Fruit fly (Drosophila melanogaster): ENCODE measurements around the gene CG14406.
A peak's percentile ranks its signal among the peaks of the same experiment; 100 is the strongest.

Gene CG14406

DNA sequence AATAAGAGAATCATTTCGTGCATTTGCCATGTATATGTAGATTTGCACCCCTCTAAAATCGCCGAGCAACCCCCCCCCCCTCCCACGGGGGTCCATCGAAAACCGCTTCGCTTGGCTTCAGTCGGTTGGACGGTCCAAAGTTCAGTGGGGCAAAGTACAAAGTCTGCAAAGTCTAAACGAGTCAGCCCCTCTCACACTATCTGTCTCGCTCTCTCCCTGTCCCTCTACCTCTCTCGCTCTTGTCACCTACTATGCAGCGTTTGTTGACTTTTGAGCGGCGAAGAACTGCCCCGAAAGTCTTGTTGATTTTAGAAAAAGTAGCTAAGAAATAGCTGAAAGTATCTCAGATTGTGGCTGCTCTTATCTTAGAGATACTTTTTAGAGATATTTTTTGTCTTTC is 36.8 kb upstream of the CG14406 start (continued):
- TF ChIP-seq CG7368 (GFP tag; optimal IDR thresholded peaks at IDR 0.05) (peak; percentile 82), CG3919 (GFP tag; optimal IDR thresholded peaks at IDR 0.05) (peak; percentile 81), fd85E (GFP tag; optimal IDR thresholded peaks at IDR 0.05) (no peak), CG6163 (GFP tag; IDR thresholded peaks at IDR 0.05) (peak; percentile 90), Lpt (GFP tag; optimal IDR thresholded peaks at IDR 0.05) (peak; percentile 91), CG6854 (GFP tag; optimal IDR thresholded peaks at IDR 0.05) (peak; percentile 97), svp (GFP tag) (no peak), CG8119 (GFP tag; IDR thresholded peaks at IDR 0.05) (peak; percentile 93), ss (GFP tag; optimal IDR thresholded peaks at IDR 0.05) (peak; percentile 99), CG8319 (GFP tag; optimal IDR thresholded peaks at IDR 0.05) (peak; percentile 63), CG8632 (GFP tag; optimal IDR thresholded peaks at IDR 0.05) (peak; percentile 12), CG11294 (GFP tag; IDR thresholded peaks at IDR 0.05) (peak; percentile 72; the same call in 1 of the 2 replicates), net (GFP tag; optimal IDR thresholded peaks at IDR 0.05) (peak; percentile 95), Hr39 (GFP tag; optimal IDR thresholded peaks at IDR 0.05) (no peak), dsx (GFP tag; optimal IDR thresholded peaks at IDR 0.05; ENCODE audit: poor library complexity, severe bottlenecking) (peak; percentile 81), CG11762 (GFP tag; optimal IDR thresholded peaks at IDR 0.05; ENCODE audit: insufficient read depth) (peak; percentile 75), salr (GFP tag; optimal IDR thresholded peaks at IDR 0.05) (peak; percentile 82), eg (GFP tag; IDR thresholded peaks at IDR 0.05) (peak; percentile 98), CG32006 (GFP tag; optimal IDR thresholded peaks at IDR 0.05) (peak; percentile 65), Sox15 (GFP tag; optimal IDR thresholded peaks at IDR 0.05) (no peak), cyc (GFP tag; optimal IDR thresholded peaks at IDR 0.05) (no peak), Ets96B (tag; optimal IDR thresholded peaks at IDR 0.05) (peak; percentile 65), CG4318 (GFP tag; optimal IDR thresholded peaks at IDR 0.05) (peak; percentile 27), achi (GFP tag; optimal IDR thresholded peaks at IDR 0.05) (peak; percentile 59), Hr38 (GFP tag; optimal IDR thresholded peaks at IDR 0.05) (peak; percentile 33), fd59A (GFP tag; optimal IDR thresholded peaks at IDR 0.05) (peak; percentile 38)

DNA sequence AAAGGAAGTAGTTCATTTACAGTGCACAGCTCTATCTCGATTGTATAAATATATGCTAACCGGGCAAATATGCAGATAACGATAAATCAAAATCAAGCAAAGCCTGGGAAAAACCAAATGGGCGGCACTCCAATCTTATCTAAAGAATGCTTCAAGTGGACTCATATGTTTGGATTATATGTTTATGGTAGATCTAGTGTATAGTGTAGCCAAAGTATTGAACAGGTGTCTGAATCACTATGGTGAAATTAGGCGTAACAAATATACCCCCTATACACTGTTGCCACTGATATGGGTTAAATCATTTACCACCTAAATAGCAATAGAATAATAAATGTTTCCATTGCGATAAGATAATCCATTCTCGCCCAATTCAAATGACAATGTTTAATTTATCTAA is 35.9 kb upstream of the CG14406 start:
- no peak for TF ChIP-seq spab (GFP tag; optimal IDR thresholded peaks at IDR 0.05)
- TF ChIP-seq fd85E (GFP tag; optimal IDR thresholded peaks at IDR 0.05), result no peak
- no peak for TF ChIP-seq CG6854 (GFP tag; optimal IDR thresholded peaks at IDR 0.05)
- TF ChIP-seq CG15336 (GFP tag; IDR thresholded peaks at IDR 0.05), result no peak
- TF ChIP-seq Eip93F (GFP tag; optimal IDR thresholded peaks at IDR 0.05), result no peak
- TF ChIP-seq Eip75B (GFP tag; optimal IDR thresholded peaks at IDR 0.05), result no peak
- TF ChIP-seq Sox102F (GFP tag; optimal IDR thresholded peaks at IDR 0.05), result no peak
- TF ChIP-seq CG6276 (GFP tag; optimal IDR thresholded peaks at IDR 0.05), result no peak
- no peak for TF ChIP-seq fd59A (GFP tag; optimal IDR thresholded peaks at IDR 0.05)
- TF ChIP-seq CG3032 (tag; optimal IDR thresholded peaks at IDR 0.05), result no peak
- TF ChIP-seq Blimp-1 (GFP tag; optimal IDR thresholded peaks at IDR 0.05), result no peak
- TF ChIP-seq CG3919 (GFP tag; optimal IDR thresholded peaks at IDR 0.05), result no peak
- no peak for TF ChIP-seq Eip78C (GFP tag)
- no peak for TF ChIP-seq CG6808 (GFP tag; optimal IDR thresholded peaks at IDR 0.05)

- TF ChIP-seq CG6808 (GFP tag; optimal IDR thresholded peaks at IDR 0.05) (peak; percentile 3), Met (GFP tag; optimal IDR thresholded peaks at IDR 0.05) (no peak), CG34406 (GFP tag; optimal IDR thresholded peaks at IDR 0.05) (no peak), CG16779 (tag; optimal IDR thresholded peaks at IDR 0.05) (no peak), svp (GFP tag) (peak; percentile 93), CG6792 (GFP tag; optimal IDR thresholded peaks at IDR 0.05) (no peak), CG10669 (GFP tag; optimal IDR thresholded peaks at IDR 0.05) (no peak), Hr39 (GFP tag; optimal IDR thresholded peaks at IDR 0.05) (no peak), CG9139 (GFP tag; optimal IDR thresholded peaks at IDR 0.05) (peak; percentile 1), CG3032 (tag; optimal IDR thresholded peaks at IDR 0.05) (no peak), fd59A (GFP tag; optimal IDR thresholded peaks at IDR 0.05) (no peak), Ets96B (tag; optimal IDR thresholded peaks at IDR 0.05) (no peak), CG8632 (GFP tag; optimal IDR thresholded peaks at IDR 0.05) (no peak), ss (GFP tag; optimal IDR thresholded peaks at IDR 0.05) (peak; percentile 15 to 48), CG11294 (GFP tag; IDR thresholded peaks at IDR 0.05) (no peak), CG6854 (GFP tag; optimal IDR thresholded peaks at IDR 0.05) (peak; percentile 1), salr (GFP tag; optimal IDR thresholded peaks at IDR 0.05) (no peak), CG6276 (GFP tag; optimal IDR thresholded peaks at IDR 0.05) (no peak), cyc (GFP tag; optimal IDR thresholded peaks at IDR 0.05) (no peak), spab (GFP tag; optimal IDR thresholded peaks at IDR 0.05) (no peak), Sox15 (GFP tag; optimal IDR thresholded peaks at IDR 0.05) (no peak), achi (GFP tag; optimal IDR thresholded peaks at IDR 0.05) (no peak), vri (GFP tag; optimal IDR thresholded peaks at IDR 0.05) (peak; percentile 18), Eip75B (GFP tag; optimal IDR thresholded peaks at IDR 0.05) (no peak), CG8119 (GFP tag; IDR thresholded peaks at IDR 0.05) (no peak), pdm3 (GFP tag; optimal IDR thresholded peaks at IDR 0.05) (no peak), CG10631 (GFP tag; optimal IDR thresholded peaks at IDR 0.05) (no peak), CG7368 (GFP tag; optimal IDR thresholded peaks at IDR 0.05) (no peak), CG11762 (GFP tag; optimal IDR thresholded peaks at IDR 0.05; ENCODE audit: insufficient read depth) (no peak), Sox102F (GFP tag; optimal IDR thresholded peaks at IDR 0.05) (no peak)
These were observed 25.6 kb upstream of the CG14406 start for dm6 chrX:14936250-14936649.
